Fruit fly (Drosophila melanogaster) whole organism, embryonic: Measurements from ENCODE around the gene Dbp21E2.

Experiments used
- CG10462 ChIP-seq: fragments of 200-800 bp; sonication (Bioruptor generic); optimal IDR thresholded peaks from 2 replicates; lab custom pipeline; 2016; ENCODE audit warnings: missing biosample characterization, missing genetic modification characterization
- CG10979 ChIP-seq: fragments of 200-800 bp; sonication (Bioruptor generic); optimal IDR thresholded peaks from 2 replicates; lab custom pipeline; 2018; ENCODE audit warnings: missing biosample characterization, mild to moderate bottlenecking, missing genetic modification characterization, moderate library complexity
- CG12659 ChIP-seq: fragments of 200-800 bp; sonication (Bioruptor generic); optimal IDR thresholded peaks from 3 replicates; lab custom pipeline; 2017; ENCODE audit warnings: mild to moderate bottlenecking, missing biosample characterization, missing genetic modification reagents, missing genetic modification characterization
- CG13287 ChIP-seq: fragments of 200-800 bp; sonication (Bioruptor generic); IDR thresholded peaks from 2 replicates; pipeline ENCODE4 v1.3.6; 2022; ENCODE audit warnings: missing biosample characterization, missing genetic modification characterization; ENCODE audit not compliant: partially characterized antibody
- CG17829 ChIP-seq: fragments of 200-800 bp; optimal IDR thresholded peaks from 2 replicates; lab custom pipeline; 2019; ENCODE audit warnings: missing biosample characterization, mild to moderate bottlenecking, missing genetic modification characterization, moderate library complexity
- CG18011 ChIP-seq: fragments of 200-800 bp; sonication (Bioruptor generic); optimal IDR thresholded peaks from 2 replicates; lab custom pipeline; 2017; ENCODE audit warnings: missing biosample characterization, missing genetic modification characterization, mild to moderate bottlenecking, moderate library complexity, missing genotype
- CG2199 ChIP-seq: fragments of 200-800 bp; sonication (Bioruptor generic); IDR thresholded peaks from 3 replicates; pipeline ENCODE4 v1.3.6; 2022; ENCODE audit warnings: missing biosample characterization, missing genetic modification characterization
- CG31388 ChIP-seq: fragments of 200-800 bp; sonication (Bioruptor generic); optimal IDR thresholded peaks from 2 replicates; lab custom pipeline; 2016; ENCODE audit warnings: missing biosample characterization, missing genetic modification characterization
- CG33557 ChIP-seq: fragments of 200-800 bp; sonication (Bioruptor generic); optimal IDR thresholded peaks from 2 replicates; lab custom pipeline; 2019; ENCODE audit warnings: missing biosample characterization, mild to moderate bottlenecking, missing genetic modification characterization, moderate library complexity
- CG3407 ChIP-seq: fragments of 200-800 bp; sonication (Bioruptor generic); optimal IDR thresholded peaks from 2 replicates; lab custom pipeline; 2018; ENCODE audit warnings: missing biosample characterization, mild to moderate bottlenecking, missing genetic modification characterization
- CG4328 ChIP-seq: fragments of 200-800 bp; sonication (Bioruptor generic); optimal IDR thresholded peaks from 3 replicates; lab custom pipeline; 2017; ENCODE audit warnings: missing biosample characterization, missing genetic modification reagents, missing genetic modification characterization
- CG43689 ChIP-seq: fragments of 200-800 bp; sonication (Bioruptor generic); IDR thresholded peaks from 2 replicates; pipeline ENCODE4 v1.3.6; 2022; ENCODE audit warnings: missing biosample characterization, missing genetic modification characterization
- CG6175 ChIP-seq: fragments of 200-800 bp; sonication (Bioruptor generic); IDR thresholded peaks from 3 replicates; pipeline ENCODE4 v1.3.6; 2022; ENCODE audit warnings: missing biosample characterization, missing genetic modification characterization
- CG6254 ChIP-seq: fragments of 200-800 bp; sonication (Bioruptor generic); optimal IDR thresholded peaks from 3 replicates; lab custom pipeline; 2017; ENCODE audit warnings: mild to moderate bottlenecking, missing biosample characterization, missing genetic modification reagents, missing genetic modification characterization
- CG8359 ChIP-seq: fragments of 200-800 bp; sonication (Bioruptor generic); optimal IDR thresholded peaks from 2 replicates; lab custom pipeline; 2017; ENCODE audit warnings: missing biosample characterization, mild to moderate bottlenecking, missing genetic modification characterization, borderline replicate concordance
- CG8478 ChIP-seq: fragments of >200 bp; optimal IDR thresholded peaks from 2 replicates; lab custom pipeline; 2018
- CG9609 ChIP-seq: fragments of 200-800 bp; sonication (Bioruptor generic); optimal IDR thresholded peaks from 3 replicates; lab custom pipeline; 2016; ENCODE audit warnings: missing biosample characterization, missing genetic modification characterization
- Doc2 ChIP-seq: fragments of 200-800 bp; sonication (Bioruptor generic); IDR thresholded peaks from 2 replicates; pipeline ENCODE4 v1.3.6; 2022; ENCODE audit warnings: missing biosample characterization, missing genetic modification characterization
- Dp ChIP-seq: fragments of 200-800 bp; sonication (Bioruptor generic); optimal IDR thresholded peaks from 2 replicates; lab custom pipeline; 2018; ENCODE audit warnings: missing biosample characterization, mild to moderate bottlenecking, missing genetic modification characterization, moderate library complexity
- HHEX ChIP-seq: fragments of 200-800 bp; sonication (Bioruptor generic); optimal IDR thresholded peaks from 3 replicates; lab custom pipeline; 2017; ENCODE audit warnings: missing biosample characterization, mild to moderate bottlenecking, missing genetic modification characterization, missing genetic modification reagents
- Hand ChIP-seq: fragments of 200-800 bp; sonication (Bioruptor generic); optimal IDR thresholded peaks from 2 replicates; lab custom pipeline; 2017; ENCODE audit warnings: mild to moderate bottlenecking, missing biosample characterization, missing genetic modification reagents, missing genetic modification characterization
- Hmx ChIP-seq: fragments of 200-800 bp; sonication (Bioruptor generic); optimal IDR thresholded peaks from 2 replicates; lab custom pipeline; 2016; ENCODE audit warnings: missing biosample characterization, missing genetic modification characterization
- Med ChIP-seq: fragments of 200-800 bp; sonication (Bioruptor generic); peaks from one replicate; lab custom pipeline; 2016; ENCODE audit warnings: missing biosample characterization, missing genetic modification characterization, mild to moderate bottlenecking, inconsistent platforms, moderate library complexity
- NFAT ChIP-seq: fragments of 200-800 bp; sonication (Bioruptor generic); IDR thresholded peaks from 2 replicates; pipeline ENCODE4 v1.3.6; 2022; ENCODE audit warnings: missing biosample characterization, missing genetic modification characterization
- Rfx ChIP-seq: fragments of 200-800 bp; sonication (Bioruptor generic); IDR thresholded peaks from 2 replicates; pipeline ENCODE4 v1.3.6; 2022; ENCODE audit warnings: missing biosample characterization, missing genetic modification characterization
- Sin3A ChIP-seq: fragments of >200 bp; optimal IDR thresholded peaks from 2 replicates; lab custom pipeline; 2018
- abd-A ChIP-seq: fragments of 200-800 bp; sonication (Bioruptor generic); optimal IDR thresholded peaks from 3 replicates; lab custom pipeline; 2019; ENCODE audit warnings: missing biosample characterization, mild to moderate bottlenecking, missing genetic modification characterization, moderate library complexity
- bsh ChIP-seq, 2 experiments: fragments of 200-800 bp; sonication (Bioruptor generic); optimal IDR thresholded peaks; 2 replicates each; lab custom pipeline; 2017 to 2018; ENCODE audit warnings: mild to moderate bottlenecking in 2 of 2, missing biosample characterization in 2 of 2, missing genetic modification characterization in 2 of 2, moderate library complexity in 1 of 2
- chinmo ChIP-seq: fragments of 200-800 bp; sonication (Bioruptor generic); IDR thresholded peaks from 4 replicates; pipeline ENCODE4 v1.3.6; 2022; ENCODE audit warnings: missing biosample characterization, missing genetic modification characterization; ENCODE audit not compliant: partially characterized antibody
- corto ChIP-seq: fragments of 200-800 bp; sonication (Bioruptor generic); optimal IDR thresholded peaks from 2 replicates; lab custom pipeline; 2016; ENCODE audit warnings: missing biosample characterization, mild to moderate bottlenecking, missing genetic modification characterization, moderate library complexity
- crc ChIP-seq: fragments of 200-800 bp; sonication (Bioruptor generic); optimal IDR thresholded peaks from 2 replicates; lab custom pipeline; 2016; ENCODE audit warnings: missing biosample characterization, missing genetic modification characterization
- dan ChIP-seq: fragments of 200-800 bp; sonication (Bioruptor generic); IDR thresholded peaks from 2 replicates; pipeline ENCODE4 v1.3.6; 2022; ENCODE audit warnings: missing biosample characterization, missing genetic modification characterization
- dati ChIP-seq: fragments of 200-800 bp; sonication (Bioruptor generic); IDR thresholded peaks from 2 replicates; pipeline ENCODE4 v1.3.6; 2022; ENCODE audit warnings: missing biosample characterization, missing genetic modification characterization
- dimm ChIP-seq: fragments of 200-800 bp; sonication (Bioruptor generic); IDR thresholded peaks from 2 replicates; pipeline ENCODE4 v1.3.6; 2022; ENCODE audit warnings: missing biosample characterization, missing genetic modification characterization
- dmrt99B ChIP-seq: fragments of 200-800 bp; sonication (Bioruptor generic); optimal IDR thresholded peaks from 2 replicates; lab custom pipeline; 2018; ENCODE audit warnings: missing biosample characterization, mild to moderate bottlenecking, missing genetic modification characterization, moderate library complexity
- dysf ChIP-seq: fragments of 200-800 bp; sonication (Bioruptor generic); IDR thresholded peaks from 3 replicates; pipeline ENCODE4 v1.3.6; 2022; ENCODE audit warnings: missing biosample characterization, missing genetic modification characterization
- eve ChIP-seq, 2 experiments: fragments of >200 bp; optimal IDR thresholded peaks; 2 replicates each; lab custom pipeline; 2017; ENCODE audit warnings: missing biosample characterization in 2 of 2, missing genetic modification characterization in 2 of 2
- gsb ChIP-seq: fragments of 200-800 bp; sonication (Bioruptor generic); IDR thresholded peaks from 2 replicates; pipeline ENCODE4 v1.3.6; 2022; ENCODE audit warnings: missing biosample characterization, missing genetic modification characterization
- insv ChIP-seq, 2 experiments: fragments of 200-800 bp; sonication (Bioruptor generic); optimal IDR thresholded peaks; 3 replicates each; lab custom pipeline; 2016 to 2018; ENCODE audit warnings: missing biosample characterization in 2 of 2, missing genetic modification characterization in 2 of 2
- jigr1 ChIP-seq: fragments of 200-800 bp; sonication (Bioruptor generic); IDR thresholded peaks from 3 replicates; pipeline ENCODE4 v1.3.6; 2022; ENCODE audit warnings: missing biosample characterization, missing genetic modification characterization
- lola ChIP-seq, 3 experiments: fragments of >200 bp in 2 of 3; fragments of 200-800 bp in 1 of 3; sonication (Bioruptor generic) in 1 of 3; optimal IDR thresholded peaks; 2 replicates each; lab custom pipeline; 2017 to 2019; ENCODE audit warnings: missing biosample characterization in 3 of 3, missing genetic modification characterization in 3 of 3, mild to moderate bottlenecking in 1 of 3, moderate library complexity in 1 of 3
- psq ChIP-seq: fragments of 200-800 bp; sonication (Bioruptor generic); optimal IDR thresholded peaks from 2 replicates; lab custom pipeline; 2017; ENCODE audit warnings: missing biosample characterization, missing genetic modification characterization
- pum ChIP-seq: fragments of 200-800 bp; sonication (Bioruptor generic); optimal IDR thresholded peaks from 2 replicates; lab custom pipeline; 2016; ENCODE audit warnings: missing biosample characterization, missing genetic modification characterization
- rib ChIP-seq: fragments of 200-800 bp; sonication (Bioruptor generic); IDR thresholded peaks from 2 replicates; pipeline ENCODE4 v1.3.6; 2022; ENCODE audit warnings: missing biosample characterization, missing genetic modification characterization
- row ChIP-seq: fragments of 200-800 bp; sonication (Bioruptor generic); IDR thresholded peaks from 3 replicates; pipeline ENCODE4 v1.3.6; 2022; ENCODE audit warnings: missing biosample characterization, missing genetic modification characterization
- run ChIP-seq: fragments of 200-800 bp; sonication (Bioruptor generic); optimal IDR thresholded peaks from 3 replicates; lab custom pipeline; 2018; ENCODE audit warnings: missing biosample characterization, mild to moderate bottlenecking, missing genetic modification characterization
- sr ChIP-seq: fragments of 200-800 bp; sonication (Bioruptor generic); IDR thresholded peaks from 3 replicates; pipeline ENCODE4 v1.3.6; 2022; ENCODE audit warnings: missing biosample characterization, missing genetic modification characterization
- ssp ChIP-seq: fragments of 200-800 bp; sonication (Bioruptor generic); IDR thresholded peaks from 2 replicates; pipeline ENCODE4 v1.3.6; 2022; ENCODE audit warnings: missing biosample characterization, missing genetic modification characterization
- tll ChIP-seq, 2 experiments: fragments of 200-800 bp in 1 of 2; fragments of >200 bp in 1 of 2; sonication (Bioruptor generic) in 1 of 2; optimal IDR thresholded peaks; 2 replicates each; lab custom pipeline; 2017 to 2019; ENCODE audit warnings: missing biosample characterization in 2 of 2, missing genetic modification characterization in 2 of 2, mild to moderate bottlenecking in 1 of 2, moderate library complexity in 1 of 2
- tx ChIP-seq: fragments of 200-800 bp; sonication (Bioruptor generic); optimal IDR thresholded peaks from 2 replicates; lab custom pipeline; 2016; ENCODE audit warnings: missing biosample characterization, missing genetic modification characterization
- vfl ChIP-seq: fragments of 200-800 bp; sonication (Bioruptor generic); optimal IDR thresholded peaks from 2 replicates; lab custom pipeline; 2016; ENCODE audit warnings: missing biosample characterization, missing genetic modification characterization
- wdn ChIP-seq: fragments of 200-800 bp; sonication (Bioruptor generic); IDR thresholded peaks from 2 replicates; pipeline ENCODE4 v1.3.6; 2022; ENCODE audit warnings: missing biosample characterization, missing genetic modification characterization

Dbp21E2 gene

DNA sequence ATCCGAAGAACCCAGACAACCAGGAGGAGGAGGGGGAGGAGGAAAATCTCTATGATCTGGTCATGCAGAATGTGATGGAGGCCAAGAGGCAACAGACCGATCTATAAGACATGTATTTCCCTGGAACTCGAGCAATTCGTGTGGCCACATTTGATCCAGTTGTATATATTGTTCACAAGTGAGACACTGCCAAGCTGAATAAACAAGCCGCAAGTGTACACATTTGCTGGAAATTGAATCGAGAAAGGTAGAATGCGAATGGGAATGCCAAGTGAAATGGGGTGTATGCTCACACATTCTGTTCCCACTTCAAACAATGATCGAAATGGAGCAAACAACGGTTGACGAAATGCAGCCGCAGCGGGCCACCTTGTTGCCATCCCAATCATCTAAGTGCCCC is 44.6 kb downstream of the Dbp21E2 start (continued):
- TF ChIP-seq CG2199 (GFP tag; lab: Robert Waterston, UW), result no peak
- TF ChIP-seq pum (GFP tag; lab: Kevin White, UChicago), result no peak
- TF ChIP-seq eve (GFP tag; optimal IDR thresholded peaks at IDR 0.05; lab: Kevin White, UChicago), result no peak
- no peak for TF ChIP-seq tx (GFP tag; lab: Kevin White, UChicago)
- TF ChIP-seq lola (GFP tag; optimal IDR thresholded peaks at IDR 0.05; lab: Kevin White, UChicago), result no peak
- TF ChIP-seq Hand (GFP tag; lab: Kevin White, UChicago), result no peak
- no peak for TF ChIP-seq CG17829 (tag; lab: Kevin White, UChicago)
- TF ChIP-seq row (GFP tag; lab: Robert Waterston, UW), result no peak
- TF ChIP-seq jigr1 (GFP tag; lab: Robert Waterston, UW), result no peak
- no peak for TF ChIP-seq CG12659
- TF ChIP-seq gsb (GFP tag; lab: Robert Waterston, UW), result no peak
- TF ChIP-seq CG33557 (GFP tag; lab: Kevin White, UChicago), result peak; percentile 31
- TF ChIP-seq CG8359 (GFP tag; lab: Kevin White, UChicago), result no peak
- TF ChIP-seq tll (GFP tag; optimal IDR thresholded peaks at IDR 0.05; lab: Kevin White, UChicago), result no peak
- TF ChIP-seq NFAT (GFP tag; lab: Robert Waterston, UW), result no peak
- no peak for TF ChIP-seq insv (GFP tag; optimal IDR thresholded peaks at IDR 0.05; lab: Kevin White, UChicago)
- no peak for TF ChIP-seq CG10979 (tag; lab: Kevin White, UChicago)
- TF ChIP-seq run (tag; lab: Kevin White, UChicago), result no peak
- no peak for TF ChIP-seq dimm (GFP tag; lab: Robert Waterston, UW)
- no peak for TF ChIP-seq CG9609 (GFP tag; lab: Kevin White, UChicago)
- no peak for TF ChIP-seq CG8478 (lab: Kevin White, UChicago)
- TF ChIP-seq CG4328, result peak; percentile 52
- TF ChIP-seq wdn (GFP tag; lab: Robert Waterston, UW), result no peak
- TF ChIP-seq CG18011 (GFP tag; lab: Kevin White, UChicago), result no peak
- no peak for TF ChIP-seq dan (GFP tag; lab: Robert Waterston, UW)
- no peak for TF ChIP-seq CG43689 (GFP tag; lab: Robert Waterston, UW)
- TF ChIP-seq Hmx, result no peak
- no peak for TF ChIP-seq corto (GFP tag; lab: Kevin White, UChicago)
- peak; percentile 21 for TF ChIP-seq CG6254 (GFP tag; lab: Kevin White, UChicago)
- TF ChIP-seq CG3407 (GFP tag; lab: Kevin White, UChicago), result peak; percentile 45
- no peak for TF ChIP-seq CG6175 (GFP tag; lab: Robert Waterston, UW)
- TF ChIP-seq psq (GFP tag; lab: Kevin White, UChicago), result no peak
- TF ChIP-seq Doc2 (GFP tag; lab: Robert Waterston, UW), result no peak
- no peak for TF ChIP-seq HHEX (GFP tag; lab: Kevin White, UChicago)
- TF ChIP-seq abd-A (tag; lab: Kevin White, UChicago), result no peak
- TF ChIP-seq CG31388 (GFP tag; lab: Kevin White, UChicago), result no peak
- TF ChIP-seq crc (GFP tag; lab: Kevin White, UChicago), result no peak
- TF ChIP-seq dmrt99B (tag; lab: Kevin White, UChicago), result no peak
- no peak for TF ChIP-seq sr (GFP tag; lab: Robert Waterston, UW)
- no peak for TF ChIP-seq CG10462 (GFP tag; lab: Kevin White, UChicago)
- no peak for TF ChIP-seq rib (GFP tag; lab: Robert Waterston, UW)
- peak; percentile 40; the same call in 1 of the 2 replicates for TF ChIP-seq Rfx (GFP tag; lab: Robert Waterston, UW)
- no peak for TF ChIP-seq Sin3A (lab: Kevin White, UChicago)
- peak; percentile 75 for TF ChIP-seq Med (GFP tag; lab: Kevin White, UChicago)
- no peak for TF ChIP-seq Dp (GFP tag; lab: Kevin White, UChicago)
- no peak for TF ChIP-seq ssp
- no peak for TF ChIP-seq vfl (GFP tag; lab: Kevin White, UChicago)
- no peak for TF ChIP-seq dati (GFP tag; lab: Robert Waterston, UW)
- no peak for TF ChIP-seq chinmo
- TF ChIP-seq dysf, result 0 out of 3 replicates have a peak, but pooled peaks have one; percentile 10
- peak in 1 of 2 experiments; percentile 37 for TF ChIP-seq bsh (GFP tag; optimal IDR thresholded peaks at IDR 0.05; lab: Kevin White, UChicago)
- no peak for TF ChIP-seq CG13287 (GFP tag; lab: Robert Waterston, UW)
